Fruit fly (Drosophila melanogaster): ENCODE measurements around the gene CG12984.

Gene CG12984

dm6 chr3L:21010846-21011607, 19.6 kb downstream of the CG12984 start (continued):
- no peak for TF ChIP-seq prd (optimal IDR thresholded peaks at IDR 0.05)
- TF ChIP-seq prd (GFP tag; IDR thresholded peaks at IDR 0.05): peak; percentile 48; the same call in 1 of the 3 replicates
- TF ChIP-seq repo (GFP tag; optimal IDR thresholded peaks at IDR 0.05): no peak
- TF ChIP-seq klu (GFP tag; IDR thresholded peaks at IDR 0.05): no peak
- TF ChIP-seq cg (GFP tag; optimal IDR thresholded peaks at IDR 0.05): peak; percentile 55
- TF ChIP-seq CG32772 (GFP tag; IDR thresholded peaks at IDR 0.05): no peak
- TF ChIP-seq CG13775 (GFP tag; optimal IDR thresholded peaks at IDR 0.05): peak; percentile 19
- TF ChIP-seq mld (GFP tag; IDR thresholded peaks at IDR 0.05; ENCODE audit: partially characterized antibody): no peak
- no peak for TF ChIP-seq CG15601 (tag; optimal IDR thresholded peaks at IDR 0.05)
- no peak for TF ChIP-seq CG13894 (tag; optimal IDR thresholded peaks at IDR 0.05)
- peak; percentile 59 for TF ChIP-seq CG9727 (GFP tag; optimal IDR thresholded peaks at IDR 0.05)
- peak; percentile 72 for TF ChIP-seq zen (tag; optimal IDR thresholded peaks at IDR 0.05)
- TF ChIP-seq Hmr (GFP tag; optimal IDR thresholded peaks at IDR 0.05): no peak
- no peak for TF ChIP-seq sob (GFP tag; IDR thresholded peaks at IDR 0.05)
- peak; percentile 64 for TF ChIP-seq Meics (GFP tag; optimal IDR thresholded peaks at IDR 0.05)
- peak; percentile 4 for TF ChIP-seq tin (GFP tag; optimal IDR thresholded peaks at IDR 0.05)
- no peak for TF ChIP-seq slp2 (GFP tag; optimal IDR thresholded peaks at IDR 0.05)
- TF ChIP-seq yki (optimal IDR thresholded peaks at IDR 0.05): peak; percentile 70
- peak; percentile 14 for TF ChIP-seq chn (GFP tag; optimal IDR thresholded peaks at IDR 0.05)
- peak; percentile 5 for TF ChIP-seq CG4424 (GFP tag; optimal IDR thresholded peaks at IDR 0.05)
- peak; percentile 7 for TF ChIP-seq HLH54F (GFP tag; optimal IDR thresholded peaks at IDR 0.05)
- peak; percentile 29 for TF ChIP-seq Ssrp (tag; optimal IDR thresholded peaks at IDR 0.05)
- TF ChIP-seq CG3163 (GFP tag; optimal IDR thresholded peaks at IDR 0.05): peak; percentile 59
- TF ChIP-seq sens (GFP tag): peak; percentile 55
- TF ChIP-seq z (GFP tag; IDR thresholded peaks at IDR 0.05): no peak
- no peak for TF ChIP-seq ERR (GFP tag; optimal IDR thresholded peaks at IDR 0.05)
- 0 out of 3 replicates have a peak, but pooled peaks have one; percentile 62 for TF ChIP-seq ci (GFP tag; IDR thresholded peaks at IDR 0.05)
- no peak for TF ChIP-seq croc (GFP tag; conservative IDR thresholded peaks at IDR 0.05)
- peak; percentile 25 for TF ChIP-seq CG15269 (tag; optimal IDR thresholded peaks at IDR 0.05)
- no peak for TF ChIP-seq unpg (GFP tag; optimal IDR thresholded peaks at IDR 0.05)
- peak; percentile 98 for TF ChIP-seq CG15479 (GFP tag; optimal IDR thresholded peaks at IDR 0.05)
- peak; percentile 54 for TF ChIP-seq CoRest (tag; optimal IDR thresholded peaks at IDR 0.05)
- TF ChIP-seq sqz (GFP tag; optimal IDR thresholded peaks at IDR 0.05): no peak
- peak; percentile 13; the same call in 1 of the 2 replicates for TF ChIP-seq ranshi (GFP tag; IDR thresholded peaks at IDR 0.05)
- peak; percentile 24 for TF ChIP-seq fd3F (GFP tag; optimal IDR thresholded peaks at IDR 0.05)
- TF ChIP-seq tio (GFP tag; optimal IDR thresholded peaks at IDR 0.05): peak; percentile 6
- no peak for TF ChIP-seq cad (GFP tag; optimal IDR thresholded peaks at IDR 0.05)
- TF ChIP-seq nerfin-2 (GFP tag; IDR thresholded peaks at IDR 0.05; ENCODE audit: partially characterized antibody): no peak
- TF ChIP-seq nerfin-1 (tag; optimal IDR thresholded peaks at IDR 0.05): peak; percentile 45
- TF ChIP-seq Kr (GFP tag; optimal IDR thresholded peaks at IDR 0.05): no peak
- no peak for TF ChIP-seq Max (GFP tag; optimal IDR thresholded peaks at IDR 0.05)
- TF ChIP-seq hbn (GFP tag; IDR thresholded peaks at IDR 0.05; ENCODE audit: partially characterized antibody): no peak
- peak; percentile 63 for TF ChIP-seq GATAe (GFP tag; conservative IDR thresholded peaks at IDR 0.05)
- no peak for TF ChIP-seq CG11398 (GFP tag; optimal IDR thresholded peaks at IDR 0.05)
- peak; percentile 60 for TF ChIP-seq CG2678 (tag; optimal IDR thresholded peaks at IDR 0.05)
- TF ChIP-seq fu2 (GFP tag; optimal IDR thresholded peaks at IDR 0.05): no peak
- TF ChIP-seq CG14667 (GFP tag; IDR thresholded peaks at IDR 0.05): no peak
- no peak; the same call in 1 of the 2 replicates for TF ChIP-seq Adf1 (GFP tag; IDR thresholded peaks at IDR 0.05)
- no peak for TF ChIP-seq CG6254 (GFP tag; optimal IDR thresholded peaks at IDR 0.05)
- TF ChIP-seq CG13296 (GFP tag; optimal IDR thresholded peaks at IDR 0.05): no peak
